Fruit fly (Drosophila melanogaster) whole organism, embryonic: Measurements from ENCODE around the gene Csas.
A peak's percentile ranks its signal among the peaks of the same experiment; 100 is the strongest.

Experiments used
- B-H2 ChIP-seq: fragments of 200-800 bp; sonication (Bioruptor generic); optimal IDR thresholded peaks from 2 replicates; lab custom pipeline; 2018; ENCODE audit warnings: missing biosample characterization, mild to moderate bottlenecking, missing genetic modification characterization
- BEAF-32 ChIP-seq: fragments of 200-800 bp; sonication (Bioruptor generic); optimal IDR thresholded peaks from 3 replicates; lab custom pipeline; 2017; ENCODE audit warnings: missing biosample characterization, missing genetic modification characterization, mild to moderate bottlenecking, moderate library complexity, missing genetic modification reagents
- Bteb2 ChIP-seq: fragments of 200-800 bp; sonication (Bioruptor generic); optimal IDR thresholded peaks from 2 replicates; lab custom pipeline; 2016; ENCODE audit warnings: missing biosample characterization, missing genetic modification characterization
- CG10959 ChIP-seq: fragments of 200-800 bp; sonication (Bioruptor generic); IDR thresholded peaks from 2 replicates; pipeline ENCODE4 v1.3.6; 2022; ENCODE audit warnings: missing biosample characterization, missing genetic modification characterization
- CG10979 ChIP-seq: fragments of 200-800 bp; sonication (Bioruptor generic); optimal IDR thresholded peaks from 2 replicates; lab custom pipeline; 2018; ENCODE audit warnings: missing biosample characterization, mild to moderate bottlenecking, missing genetic modification characterization, moderate library complexity
- CG12299 ChIP-seq: fragments of 200-800 bp; sonication (Bioruptor generic); optimal IDR thresholded peaks from 2 replicates; lab custom pipeline; 2018; ENCODE audit warnings: missing biosample characterization, mild to moderate bottlenecking, missing genetic modification characterization
- CG13287 ChIP-seq: fragments of 200-800 bp; sonication (Bioruptor generic); IDR thresholded peaks from 2 replicates; pipeline ENCODE4 v1.3.6; 2022; ENCODE audit warnings: missing biosample characterization, missing genetic modification characterization; ENCODE audit not compliant: partially characterized antibody
- CG13424 ChIP-seq: fragments of 200-800 bp; sonication (Bioruptor generic); optimal IDR thresholded peaks from 2 replicates; lab custom pipeline; 2019; ENCODE audit warnings: missing biosample characterization, mild to moderate bottlenecking, missing genetic modification characterization, moderate library complexity
- CG14710 ChIP-seq: fragments of 200-800 bp; sonication (Bioruptor generic); optimal IDR thresholded peaks from 3 replicates; lab custom pipeline; 2019; ENCODE audit warnings: missing biosample characterization, mild to moderate bottlenecking, missing genetic modification characterization, moderate library complexity
- CG1603 ChIP-seq: fragments of 200-800 bp; sonication (Bioruptor generic); optimal IDR thresholded peaks from 2 replicates; lab custom pipeline; 2019; ENCODE audit warnings: missing biosample characterization, mild to moderate bottlenecking, missing genetic modification characterization, moderate library complexity
- CG17568 ChIP-seq: fragments of 200-800 bp; sonication (Bioruptor generic); optimal IDR thresholded peaks from 2 replicates; lab custom pipeline; 2018; ENCODE audit warnings: missing biosample characterization, mild to moderate bottlenecking, missing genetic modification characterization, moderate library complexity
- CG18599 ChIP-seq: fragments of 200-800 bp; sonication (Bioruptor generic); optimal IDR thresholded peaks from 3 replicates; lab custom pipeline; 2017; ENCODE audit warnings: missing biosample characterization, missing genetic modification characterization, mild to moderate bottlenecking, moderate library complexity, missing genetic modification reagents
- CG2120 ChIP-seq: fragments of 200-800 bp; sonication (Bioruptor generic); optimal IDR thresholded peaks from 3 replicates; lab custom pipeline; 2016; ENCODE audit warnings: missing biosample characterization, missing genetic modification characterization
- CG2678 ChIP-seq: fragments of 200-800 bp; sonication (Bioruptor generic); optimal IDR thresholded peaks from 3 replicates; lab custom pipeline; 2019; ENCODE audit warnings: missing biosample characterization, mild to moderate bottlenecking, missing genetic modification characterization, moderate library complexity
- CG2712 ChIP-seq: fragments of 200-800 bp; optimal IDR thresholded peaks from 3 replicates; lab custom pipeline; 2019; ENCODE audit warnings: missing biosample characterization, mild to moderate bottlenecking, missing genetic modification characterization, moderate library complexity
- CG2875 ChIP-seq: fragments of 200-800 bp; sonication (Bioruptor generic); optimal IDR thresholded peaks from 2 replicates; lab custom pipeline; 2017; ENCODE audit warnings: missing biosample characterization, mild to moderate bottlenecking, missing genetic modification characterization, missing genetic modification reagents
- CG31441 ChIP-seq: fragments of 200-800 bp; sonication (Bioruptor generic); IDR thresholded peaks from 2 replicates; pipeline ENCODE4 v1.3.6; 2022; ENCODE audit warnings: missing biosample characterization, missing genetic modification characterization
- CG32532 ChIP-seq: fragments of 200-800 bp; sonication (Bioruptor generic); IDR thresholded peaks from 2 replicates; pipeline ENCODE4 v1.3.6; 2022; ENCODE audit warnings: missing biosample characterization, missing genetic modification characterization
- CG34376 ChIP-seq: fragments of 200-800 bp; sonication (Bioruptor generic); optimal IDR thresholded peaks from 2 replicates; lab custom pipeline; 2018; ENCODE audit warnings: missing biosample characterization, mild to moderate bottlenecking, missing genetic modification characterization
- CG4820 ChIP-seq: fragments of 200-800 bp; sonication (Bioruptor generic); optimal IDR thresholded peaks from 3 replicates; lab custom pipeline; 2016; ENCODE audit warnings: missing biosample characterization, missing genetic modification characterization
- CG6689 ChIP-seq: fragments of 200-800 bp; sonication (Bioruptor generic); IDR thresholded peaks from 2 replicates; pipeline ENCODE4 v1.3.6; 2022; ENCODE audit warnings: missing biosample characterization, missing genetic modification characterization
- CG6813 ChIP-seq: fragments of 200-800 bp; sonication (Bioruptor generic); optimal IDR thresholded peaks from 2 replicates; lab custom pipeline; 2017; ENCODE audit warnings: missing biosample characterization, missing genetic modification characterization, mild to moderate bottlenecking, moderate library complexity, missing genetic modification reagents
- CG7556 ChIP-seq: fragments of 200-800 bp; sonication (Bioruptor generic); optimal IDR thresholded peaks from 2 replicates; lab custom pipeline; 2017; ENCODE audit warnings: missing biosample characterization, mild to moderate bottlenecking, missing genetic modification characterization
- CG7839 ChIP-seq: fragments of 200-800 bp; sonication (Bioruptor generic); optimal IDR thresholded peaks from 3 replicates; lab custom pipeline; 2018; ENCODE audit warnings: missing biosample characterization, mild to moderate bottlenecking, missing genetic modification characterization, moderate library complexity
- CrebB ChIP-seq: fragments of 200-800 bp; sonication (Bioruptor generic); optimal IDR thresholded peaks from 3 replicates; lab custom pipeline; 2018; ENCODE audit warnings: missing biosample characterization, mild to moderate bottlenecking, missing genetic modification characterization
- Fer1 ChIP-seq: fragments of 200-800 bp; sonication (Bioruptor generic); optimal IDR thresholded peaks from 2 replicates; lab custom pipeline; 2017; ENCODE audit warnings: missing biosample characterization, mild to moderate bottlenecking, missing genetic modification characterization
- Hr51 ChIP-seq, 2 experiments: fragments of 200-800 bp; sonication (Bioruptor generic); optimal IDR thresholded peaks; 2 replicates in 1 of 2; 3 replicates in 1 of 2; lab custom pipeline; 2016 to 2018; ENCODE audit warnings: missing biosample characterization in 2 of 2, missing genetic modification characterization in 2 of 2, mild to moderate bottlenecking in 1 of 2, moderate library complexity in 1 of 2
- Jarid2 ChIP-seq: fragments of 200-800 bp; sonication (Bioruptor generic); optimal IDR thresholded peaks from 3 replicates; lab custom pipeline; 2017; ENCODE audit warnings: mild to moderate bottlenecking, missing biosample characterization, missing genetic modification reagents, missing genetic modification characterization
- MTF-1 ChIP-seq: fragments of 200-800 bp; sonication (Bioruptor generic); optimal IDR thresholded peaks from 2 replicates; lab custom pipeline; 2018; ENCODE audit warnings: missing biosample characterization, mild to moderate bottlenecking, missing genetic modification characterization, borderline replicate concordance
- Oaz ChIP-seq: fragments of 200-800 bp; sonication (Bioruptor generic); IDR thresholded peaks from 2 replicates; pipeline ENCODE4 v1.3.6; 2022; ENCODE audit warnings: missing biosample characterization, missing genetic modification characterization
- PHDP ChIP-seq: fragments of 200-800 bp; sonication (Bioruptor generic); optimal IDR thresholded peaks from 3 replicates; lab custom pipeline; 2018; ENCODE audit warnings: missing biosample characterization, mild to moderate bottlenecking, missing genetic modification characterization, moderate library complexity
- Tbp ChIP-seq: fragments of >200 bp; optimal IDR thresholded peaks from 2 replicates; lab custom pipeline; 2018; ENCODE audit warnings: missing biosample characterization, missing genetic modification characterization
- ase ChIP-seq: fragments of 200-800 bp; sonication (Bioruptor generic); IDR thresholded peaks from 3 replicates; pipeline ENCODE4 v1.3.6; 2022; ENCODE audit warnings: missing biosample characterization, missing genetic modification characterization
- cwo ChIP-seq: fragments of 200-800 bp; sonication (Bioruptor generic); optimal IDR thresholded peaks from 3 replicates; lab custom pipeline; 2017; ENCODE audit warnings: missing biosample characterization, missing genetic modification characterization, mild to moderate bottlenecking, moderate library complexity, missing genetic modification reagents
- dpn ChIP-seq, 2 experiments: fragments of 200-800 bp; sonication (Bioruptor generic); optimal IDR thresholded peaks; 3 replicates each; lab custom pipeline; 2016; ENCODE audit warnings: missing biosample characterization in 2 of 2, missing genetic modification characterization in 2 of 2
- eyg ChIP-seq: fragments of 200-800 bp; sonication (Bioruptor generic); optimal IDR thresholded peaks from 3 replicates; lab custom pipeline; 2016; ENCODE audit warnings: missing biosample characterization, missing genetic modification characterization
- gem ChIP-seq: fragments of 200-800 bp; sonication (Bioruptor generic); optimal IDR thresholded peaks from 2 replicates; lab custom pipeline; 2019; ENCODE audit warnings: missing biosample characterization, mild to moderate bottlenecking, missing genetic modification characterization, moderate library complexity
- lilli ChIP-seq: fragments of 200-800 bp; sonication (Bioruptor generic); optimal IDR thresholded peaks from 3 replicates; lab custom pipeline; 2016; ENCODE audit warnings: missing biosample characterization, missing genetic modification characterization
- lola ChIP-seq, 3 experiments: fragments of >200 bp in 2 of 3; fragments of 200-800 bp in 1 of 3; sonication (Bioruptor generic) in 1 of 3; optimal IDR thresholded peaks; 2 replicates each; lab custom pipeline; 2017 to 2019; ENCODE audit warnings: missing biosample characterization in 3 of 3, missing genetic modification characterization in 3 of 3, mild to moderate bottlenecking in 1 of 3, moderate library complexity in 1 of 3
- psq ChIP-seq: fragments of 200-800 bp; sonication (Bioruptor generic); optimal IDR thresholded peaks from 2 replicates; lab custom pipeline; 2017; ENCODE audit warnings: missing biosample characterization, missing genetic modification characterization
- row ChIP-seq: fragments of 200-800 bp; sonication (Bioruptor generic); IDR thresholded peaks from 3 replicates; pipeline ENCODE4 v1.3.6; 2022; ENCODE audit warnings: missing biosample characterization, missing genetic modification characterization
- slbo ChIP-seq: fragments of 200-800 bp; sonication (Bioruptor generic); IDR thresholded peaks from 2 replicates; pipeline ENCODE4 v1.3.6; 2022; ENCODE audit warnings: missing biosample characterization, missing genetic modification characterization
- so ChIP-seq: fragments of 200-800 bp; sonication (Bioruptor generic); IDR thresholded peaks from 3 replicates; pipeline ENCODE4 v1.3.6; 2022; ENCODE audit warnings: missing biosample characterization, missing genetic modification characterization
- ssp ChIP-seq: fragments of 200-800 bp; sonication (Bioruptor generic); IDR thresholded peaks from 2 replicates; pipeline ENCODE4 v1.3.6; 2022; ENCODE audit warnings: missing biosample characterization, missing genetic modification characterization
- vfl ChIP-seq: fragments of 200-800 bp; sonication (Bioruptor generic); optimal IDR thresholded peaks from 2 replicates; lab custom pipeline; 2016; ENCODE audit warnings: missing biosample characterization, missing genetic modification characterization
- yki ChIP-seq: fragments of >200 bp; optimal IDR thresholded peaks from 3 replicates; lab custom pipeline; 2018

The Csas gene

dm6 chr3L:19961805-19962204 is 27.0 kb downstream of the Csas start (continued):
- TF ChIP-seq CG7839 (tag; lab: Kevin White, UChicago) (peak; percentile 16), CG13424 (tag; lab: Kevin White, UChicago) (peak; percentile 46), BEAF-32 (no peak), dpn (GFP tag; optimal IDR thresholded peaks at IDR 0.05; lab: Kevin White, UChicago) (peak in 1 of 2 experiments; percentile 2), B-H2 (peak; percentile 63), lola (GFP tag; optimal IDR thresholded peaks at IDR 0.05; lab: Kevin White, UChicago) (no peak), CG10979 (tag; lab: Kevin White, UChicago) (no peak), CG34376 (GFP tag; lab: Kevin White, UChicago) (peak; percentile 28), PHDP (tag; lab: Kevin White, UChicago) (peak; percentile 39), CG12299 (peak; percentile 8), MTF-1 (GFP tag; lab: Kevin White, UChicago) (no peak), lilli (GFP tag; lab: Kevin White, UChicago) (peak; percentile 2), Jarid2 (GFP tag; lab: Kevin White, UChicago) (no peak), CG6689 (GFP tag; lab: Robert Waterston, UW) (no peak), CG17568 (GFP tag; lab: Kevin White, UChicago) (peak; percentile 3), CG4820 (GFP tag; lab: Kevin White, UChicago) (no peak), yki (lab: Kevin White, UChicago) (no peak), ase (GFP tag; lab: Robert Waterston, UW) (no peak), gem (tag; lab: Kevin White, UChicago) (peak; percentile 40), psq (GFP tag; lab: Kevin White, UChicago) (no peak), CG31441 (no peak), CrebB (tag; lab: Kevin White, UChicago) (peak; percentile 22), Hr51 (GFP tag; optimal IDR thresholded peaks at IDR 0.05; lab: Kevin White, UChicago) (peak in 1 of 2 experiments; percentile 52), CG18599 (GFP tag; lab: Kevin White, UChicago) (peak; percentile 73), so (0 out of 3 replicates have a peak, but pooled peaks have one; percentile 9), Fer1 (GFP tag; lab: Kevin White, UChicago) (peak; percentile 49), CG2712 (tag; lab: Kevin White, UChicago) (no peak), CG10959 (no peak), CG6813 (peak; percentile 25), Oaz (GFP tag; lab: Robert Waterston, UW) (peak; percentile 16; the same call in 1 of the 2 replicates), CG13287 (GFP tag; lab: Robert Waterston, UW) (no peak), Tbp (no peak), CG2120 (GFP tag; lab: Kevin White, UChicago) (peak; percentile 43), CG14710 (tag; lab: Kevin White, UChicago) (no peak), cwo (GFP tag; lab: Kevin White, UChicago) (peak; percentile 36), eyg (GFP tag; lab: Kevin White, UChicago) (no peak), Bteb2 (GFP tag; lab: Kevin White, UChicago) (no peak), slbo (0 out of 2 replicates have a peak, but pooled peaks have one; percentile 13), ssp (GFP tag; lab: Robert Waterston, UW) (no peak), CG2678 (tag; lab: Kevin White, UChicago) (peak; percentile 57), row (GFP tag; lab: Robert Waterston, UW) (peak; percentile 50), vfl (GFP tag; lab: Kevin White, UChicago) (no peak), CG2875 (GFP tag; lab: Kevin White, UChicago) (no peak), CG1603 (tag; lab: Kevin White, UChicago) (peak; percentile 21), CG7556 (GFP tag; lab: Kevin White, UChicago) (peak; percentile 53), CG32532 (no peak)
